Fruit fly (Drosophila melanogaster): ENCODE results near the gene Or71a.
A peak's percentile ranks its signal among the peaks of the same experiment; 100 is the strongest.

Or71a gene

dm6 chr3L:15093929-15094588, 15.8 kb upstream of the Or71a start (continued):
- no peak for TF ChIP-seq Hey (tag; optimal IDR thresholded peaks at IDR 0.05)
- peak; percentile 45; the same call in 1 of the 3 replicates for TF ChIP-seq row (GFP tag; IDR thresholded peaks at IDR 0.05)
- no peak for TF ChIP-seq zfh2 (GFP tag; optimal IDR thresholded peaks at IDR 0.05)
- peak; percentile 18 for TF ChIP-seq nerfin-1 (tag; optimal IDR thresholded peaks at IDR 0.05)
- TF ChIP-seq Ets97D (GFP tag; optimal IDR thresholded peaks at IDR 0.05) = no peak
- TF ChIP-seq Mes4 (GFP tag; optimal IDR thresholded peaks at IDR 0.05) = no peak
- TF ChIP-seq Blimp-1 (GFP tag; optimal IDR thresholded peaks at IDR 0.05) = no peak
- TF ChIP-seq sc (optimal IDR thresholded peaks at IDR 0.05) = no peak
- TF ChIP-seq sc (GFP tag; optimal IDR thresholded peaks at IDR 0.05) = no peak
- no peak for TF ChIP-seq CG14667 (GFP tag; IDR thresholded peaks at IDR 0.05)
- 0 out of 3 replicates have a peak, but pooled peaks have one; percentile 63 for TF ChIP-seq CG2199 (GFP tag; IDR thresholded peaks at IDR 0.05)
- TF ChIP-seq zen (tag; optimal IDR thresholded peaks at IDR 0.05) = no peak
- TF ChIP-seq CG5180 (GFP tag; optimal IDR thresholded peaks at IDR 0.05) = no peak
- TF ChIP-seq cwo (GFP tag; optimal IDR thresholded peaks at IDR 0.05) = peak; percentile 3
- peak; percentile 6 for TF ChIP-seq sug (tag; optimal IDR thresholded peaks at IDR 0.05)
- no peak for TF ChIP-seq Eip74EF (GFP tag; optimal IDR thresholded peaks at IDR 0.05)
- TF ChIP-seq CG11398 (GFP tag; optimal IDR thresholded peaks at IDR 0.05) = no peak
- TF ChIP-seq BEAF-32 (GFP tag; optimal IDR thresholded peaks at IDR 0.05) = no peak
- peak; percentile 5 for TF ChIP-seq phol (tag; optimal IDR thresholded peaks at IDR 0.05)
- TF ChIP-seq Dek (tag; optimal IDR thresholded peaks at IDR 0.05) = peak; percentile 2
- no peak for TF ChIP-seq CG2116 (GFP tag; optimal IDR thresholded peaks at IDR 0.05)
- peak; percentile 26 for TF ChIP-seq CG2120 (GFP tag; optimal IDR thresholded peaks at IDR 0.05)
- TF ChIP-seq CG8359 (GFP tag; optimal IDR thresholded peaks at IDR 0.05; ENCODE audit: borderline replicate concordance) = no peak
- no peak for TF ChIP-seq croc (GFP tag; conservative IDR thresholded peaks at IDR 0.05)
- TF ChIP-seq CG15073 (GFP tag; optimal IDR thresholded peaks at IDR 0.05) = no peak
- TF ChIP-seq az2 (GFP tag; optimal IDR thresholded peaks at IDR 0.05) = no peak
- TF ChIP-seq CG3281 (GFP tag; optimal IDR thresholded peaks at IDR 0.05) = peak; percentile 2
- TF ChIP-seq CG18476 (GFP tag; optimal IDR thresholded peaks at IDR 0.05) = no peak
- no peak for TF ChIP-seq Nf-YA (GFP tag; IDR thresholded peaks at IDR 0.05)
- TF ChIP-seq Fer3 (tag; optimal IDR thresholded peaks at IDR 0.05) = peak; percentile 5
- TF ChIP-seq CG13296 (GFP tag; optimal IDR thresholded peaks at IDR 0.05) = peak; percentile 10
- no peak for TF ChIP-seq maf-S (GFP tag; optimal IDR thresholded peaks at IDR 0.05)
- TF ChIP-seq ap (GFP tag; IDR thresholded peaks at IDR 0.05) = no peak
- TF ChIP-seq vfl (GFP tag; optimal IDR thresholded peaks at IDR 0.05) = no peak
- no peak for TF ChIP-seq CG31224 (GFP tag; IDR thresholded peaks at IDR 0.05)
- no peak for TF ChIP-seq CG9437 (GFP tag; optimal IDR thresholded peaks at IDR 0.05)
- TF ChIP-seq CG11504 (tag; optimal IDR thresholded peaks at IDR 0.05) = peak; percentile 23
- TF ChIP-seq CG13123 (GFP tag; optimal IDR thresholded peaks at IDR 0.05) = no peak
- no peak for TF ChIP-seq jing (GFP tag; optimal IDR thresholded peaks at IDR 0.05)
- no peak for TF ChIP-seq bab2 (GFP tag; optimal IDR thresholded peaks at IDR 0.05)
- no peak for TF ChIP-seq CG30020 (tag; optimal IDR thresholded peaks at IDR 0.05)
- TF ChIP-seq Hmr (GFP tag; optimal IDR thresholded peaks at IDR 0.05) = no peak
- no peak for TF ChIP-seq CG18011 (GFP tag; optimal IDR thresholded peaks at IDR 0.05)
- no peak for TF ChIP-seq stwl (tag; optimal IDR thresholded peaks at IDR 0.05)
- peak; percentile 61; the same call in 2 of the 4 replicates for TF ChIP-seq Dll (GFP tag; IDR thresholded peaks at IDR 0.05; ENCODE audit: partially characterized antibody)
- TF ChIP-seq dpn (GFP tag; optimal IDR thresholded peaks at IDR 0.05) = peak in 1 of 2 experiments; percentile 5
- peak; percentile 9 for TF ChIP-seq CG13624 (GFP tag; optimal IDR thresholded peaks at IDR 0.05)
- no peak for TF ChIP-seq CG6254 (GFP tag; optimal IDR thresholded peaks at IDR 0.05)
- TF ChIP-seq Abd-B (GFP tag; optimal IDR thresholded peaks at IDR 0.05) = no peak
